Worm (Caenorhabditis elegans): ENCODE data around the gene K03B8.8.

DNA sequence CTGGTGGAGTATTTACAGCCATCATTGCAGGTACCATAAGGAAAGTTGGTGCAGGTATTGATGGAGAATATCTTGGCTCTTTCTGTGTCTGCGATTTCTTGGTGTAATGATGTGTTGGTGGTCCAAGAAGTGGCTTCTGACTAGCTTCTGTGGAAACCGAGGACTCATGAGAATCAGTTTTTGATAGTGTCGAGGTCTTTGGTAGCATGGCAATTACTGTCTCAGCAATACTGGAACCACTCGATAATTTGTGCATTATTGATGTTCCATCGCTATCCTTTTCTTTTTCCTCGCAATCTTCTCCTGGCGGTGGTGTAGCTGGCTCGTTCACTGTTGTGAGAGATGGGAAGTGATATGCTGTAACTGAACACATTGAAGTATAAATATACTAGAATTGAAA is 47.2 kb downstream of the K03B8.8 start:
- TF ChIP-seq peb-1 (tag; optimal IDR thresholded peaks at IDR 0.05): no peak
- no peak for TF ChIP-seq zag-1 (tag; optimal IDR thresholded peaks at IDR 0.05)
- TF ChIP-seq nhr-11 (tag; optimal IDR thresholded peaks at IDR 0.05): no peak
- TF ChIP-seq nhr-77 (tag; optimal IDR thresholded peaks at IDR 0.05): no peak
- no peak for TF ChIP-seq blmp-1 (tag; optimal IDR thresholded peaks at IDR 0.05; ENCODE audit: insufficient read depth)
- TF ChIP-seq mdl-1 (tag; optimal IDR thresholded peaks at IDR 0.05): no peak
- no peak for TF ChIP-seq fos-1 (tag; optimal IDR thresholded peaks at IDR 0.05)
- TF ChIP-seq lin-39 (tag; optimal IDR thresholded peaks at IDR 0.05): no peak
- no peak for TF ChIP-seq unc-62 (GFP tag; optimal IDR thresholded peaks at IDR 0.05)
- TF ChIP-seq aly-2 (tag; optimal IDR thresholded peaks at IDR 0.05): no peak
